Fruit fly (Drosophila melanogaster): Measurements from ENCODE around the gene Sfp33A4.

Sfp33A4 gene

dm6 chr2L:11839612-11840011 is 2.6 kb downstream of the Sfp33A4 start, which contains the start of gene Sfp33A3:
Gene Sfp33A3 (plus strand): TSS chr2L:11839912.
- TF ChIP-seq brk (GFP tag; optimal IDR thresholded peaks at IDR 0.05), result no peak
- no peak for TF ChIP-seq CrebA (GFP tag; optimal IDR thresholded peaks at IDR 0.05; ENCODE audit: borderline replicate concordance)
- no peak for TF ChIP-seq Sp1 (GFP tag; optimal IDR thresholded peaks at IDR 0.05)
- no peak for TF ChIP-seq ey (GFP tag; optimal IDR thresholded peaks at IDR 0.05)
- no peak for TF ChIP-seq h (GFP tag; optimal IDR thresholded peaks at IDR 0.05)
- TF ChIP-seq Hr83 (GFP tag; optimal IDR thresholded peaks at IDR 0.05; ENCODE audit: poor library complexity, severe bottlenecking), result no peak
- no peak for TF ChIP-seq usp (GFP tag; optimal IDR thresholded peaks at IDR 0.05)
- no peak for TF ChIP-seq CG9705 (GFP tag; optimal IDR thresholded peaks at IDR 0.05)
- TF ChIP-seq pan (optimal IDR thresholded peaks at IDR 0.05), result no peak
- TF ChIP-seq tai (GFP tag; optimal IDR thresholded peaks at IDR 0.05), result no peak
- no peak for TF ChIP-seq Hr78 (GFP tag; optimal IDR thresholded peaks at IDR 0.05)
- no peak for TF ChIP-seq CG32264 (GFP tag; optimal IDR thresholded peaks at IDR 0.05)
- TF ChIP-seq dmrt93B (GFP tag; optimal IDR thresholded peaks at IDR 0.05), result no peak

- no peak for TF ChIP-seq Vsx2 (GFP tag; optimal IDR thresholded peaks at IDR 0.05; ENCODE audit: partially characterized antibody)
- no peak for TF ChIP-seq Sp1 (GFP tag; optimal IDR thresholded peaks at IDR 0.05)
- no peak for TF ChIP-seq foxo (GFP tag; optimal IDR thresholded peaks at IDR 0.05)
- no peak for TF ChIP-seq Dif (GFP tag; optimal IDR thresholded peaks at IDR 0.05; ENCODE audit: partially characterized antibody)
- no peak for TF ChIP-seq dl (GFP tag; optimal IDR thresholded peaks at IDR 0.05; ENCODE audit: insufficient read depth in 1 of 2, partially characterized antibody in 2 of 2)
- no peak for TF ChIP-seq HLH106 (tag; optimal IDR thresholded peaks at IDR 0.05)
- TF ChIP-seq CrebA (GFP tag; optimal IDR thresholded peaks at IDR 0.05; ENCODE audit: borderline replicate concordance), result no peak
- no peak for TF ChIP-seq Dfd (GFP tag; optimal IDR thresholded peaks at IDR 0.05)
- no peak for TF ChIP-seq woc (GFP tag; optimal IDR thresholded peaks at IDR 0.05)
- TF ChIP-seq GATAd (GFP tag; optimal IDR thresholded peaks at IDR 0.05), result no peak
- TF ChIP-seq Hr78 (GFP tag; optimal IDR thresholded peaks at IDR 0.05), result no peak
- TF ChIP-seq tai (GFP tag; optimal IDR thresholded peaks at IDR 0.05), result no peak
- no peak for TF ChIP-seq psq (GFP tag; optimal IDR thresholded peaks at IDR 0.05)
- no peak for TF ChIP-seq Hr83 (GFP tag; optimal IDR thresholded peaks at IDR 0.05; ENCODE audit: poor library complexity, severe bottlenecking)
- TF ChIP-seq br (GFP tag; optimal IDR thresholded peaks at IDR 0.05), result no peak
- no peak for TF ChIP-seq rgr (GFP tag; optimal IDR thresholded peaks at IDR 0.05)
- TF ChIP-seq dsf (GFP tag; optimal IDR thresholded peaks at IDR 0.05; ENCODE audit: borderline replicate concordance), result no peak
Observed at dm6 chr2L:11840391-11840790, 3.3 kb downstream of the Sfp33A4 start, which contains the start of gene CG31704. Gene CG31704 (plus strand): TSS chr2L:11840691.

dm6 chr2L:11841538-11841937 is 4.5 kb downstream of the Sfp33A4 start:
- TF ChIP-seq foxo (GFP tag; optimal IDR thresholded peaks at IDR 0.05) (peak in 1 of 2 experiments; percentile 12), dmrt93B (GFP tag; optimal IDR thresholded peaks at IDR 0.05) (no peak), Dif (GFP tag; optimal IDR thresholded peaks at IDR 0.05; ENCODE audit: partially characterized antibody) (no peak), Hnf4 (GFP tag; optimal IDR thresholded peaks at IDR 0.05) (peak; percentile 9), Jra (GFP tag; optimal IDR thresholded peaks at IDR 0.05) (no peak), Hr78 (GFP tag; optimal IDR thresholded peaks at IDR 0.05) (no peak)

dm6 chr2L:11842291-11843187 is 5.5 kb downstream of the Sfp33A4 start, which contains the start of the genes CG44008, CG14933, CG46426 and CG42486:
Gene CG44008 (minus strand): TSS chr2L:11842445.
Gene CG14933 (plus strand): TSS chr2L:11842828.
Gene CG46426 (plus strand): TSS chr2L:11842828.
Gene CG42486 (plus strand): TSS chr2L:11843137.
- no peak for TF ChIP-seq Abd-B (GFP tag; optimal IDR thresholded peaks at IDR 0.05)
- TF ChIP-seq dl (GFP tag; optimal IDR thresholded peaks at IDR 0.05; ENCODE audit: insufficient read depth in 1 of 2, partially characterized antibody in 2 of 2), result peak; percentile 85 to 94
- no peak for TF ChIP-seq Rel (GFP tag; optimal IDR thresholded peaks at IDR 0.05)
- TF ChIP-seq Rel (tag; optimal IDR thresholded peaks at IDR 0.05), result peak; percentile 97

- no peak for TF ChIP-seq usp (GFP tag; optimal IDR thresholded peaks at IDR 0.05)
- TF ChIP-seq pan (optimal IDR thresholded peaks at IDR 0.05), result no peak
- TF ChIP-seq GATAd (GFP tag; optimal IDR thresholded peaks at IDR 0.05), result no peak
- TF ChIP-seq dsf (GFP tag; optimal IDR thresholded peaks at IDR 0.05; ENCODE audit: borderline replicate concordance), result no peak
- no peak for TF ChIP-seq woc (GFP tag; optimal IDR thresholded peaks at IDR 0.05)
- TF ChIP-seq Myc (optimal IDR thresholded peaks at IDR 0.05), result no peak
- TF ChIP-seq h (GFP tag; optimal IDR thresholded peaks at IDR 0.05), result no peak
- TF ChIP-seq CG9705 (GFP tag; optimal IDR thresholded peaks at IDR 0.05), result no peak
- TF ChIP-seq fru (GFP tag; optimal IDR thresholded peaks at IDR 0.05), result no peak
- TF ChIP-seq Sp1 (GFP tag; optimal IDR thresholded peaks at IDR 0.05), result no peak
- TF ChIP-seq Rel (GFP tag; optimal IDR thresholded peaks at IDR 0.05), result no peak
- TF ChIP-seq Rel (tag; optimal IDR thresholded peaks at IDR 0.05), result no peak
- TF ChIP-seq jim (GFP tag; optimal IDR thresholded peaks at IDR 0.05), result no peak
- TF ChIP-seq CrebA (GFP tag; optimal IDR thresholded peaks at IDR 0.05; ENCODE audit: borderline replicate concordance), result no peak
- no peak for TF ChIP-seq N (GFP tag; optimal IDR thresholded peaks at IDR 0.05)
- TF ChIP-seq Mio (GFP tag; optimal IDR thresholded peaks at IDR 0.05), result no peak
- no peak for TF ChIP-seq psq (GFP tag; optimal IDR thresholded peaks at IDR 0.05)
- no peak for TF ChIP-seq sv (GFP tag; optimal IDR thresholded peaks at IDR 0.05)
Observed at dm6 chr2L:11844278-11844677, 7.2 kb downstream of the Sfp33A4 start.

All from whole organism, wandering third instar larva.